Worm (Caenorhabditis elegans): ENCODE data around the gene C49H3.16.

The C49H3.16 gene

ce11 chrIV:7902221-7902904, 17.9 kb upstream of the C49H3.16 start, which contains the start of gene arp-11 (continued):
- TF ChIP-seq elt-3 (tag; optimal IDR thresholded peaks at IDR 0.05) (no peak), mdl-1 (tag; optimal IDR thresholded peaks at IDR 0.05) (no peak), fos-1 (tag; optimal IDR thresholded peaks at IDR 0.05) (peak; percentile 50), lin-11 (tag; optimal IDR thresholded peaks at IDR 0.05) (peak; percentile 51)

- TF ChIP-seq F13H6.1 (tag; optimal IDR thresholded peaks at IDR 0.05): peak; percentile 30
- TF ChIP-seq C34F6.9 (tag; optimal IDR thresholded peaks at IDR 0.05): peak; percentile 77
- no peak for TF ChIP-seq dmd-4 (tag; optimal IDR thresholded peaks at IDR 0.05)
- peak; percentile 64 for TF ChIP-seq sem-4 (tag; optimal IDR thresholded peaks at IDR 0.05)
- no peak for TF ChIP-seq ztf-11 (tag; optimal IDR thresholded peaks at IDR 0.05)
- TF ChIP-seq lin-11 (tag; optimal IDR thresholded peaks at IDR 0.05): peak; percentile 1
- TF ChIP-seq sma-9 (GFP tag; optimal IDR thresholded peaks at IDR 0.05): peak; percentile 29
- no peak for TF ChIP-seq sma-9 (tag; optimal IDR thresholded peaks at IDR 0.05)
- peak; percentile 52 for TF ChIP-seq unc-55 (GFP tag; optimal IDR thresholded peaks at IDR 0.05)
- TF ChIP-seq elt-3 (tag; optimal IDR thresholded peaks at IDR 0.05): no peak
- no peak for TF ChIP-seq crh-2 (tag; optimal IDR thresholded peaks at IDR 0.05)
- peak; percentile 74 for TF ChIP-seq nhr-129 (tag; optimal IDR thresholded peaks at IDR 0.05)
- no peak for TF ChIP-seq ceh-82 (tag; optimal IDR thresholded peaks at IDR 0.05)
- TF ChIP-seq lsy-2 (tag; optimal IDR thresholded peaks at IDR 0.05): peak; percentile 6 to 69
These were observed 16.9 kb upstream of the C49H3.16 start, which contains the start of gene C49H3.6 for ce11 chrIV:7903359-7903758. TSS of gene C49H3.6 (plus strand) at chrIV:7903738.

- TF ChIP-seq alr-1 (tag; optimal IDR thresholded peaks at IDR 0.05) (no peak), nhr-129 (tag; optimal IDR thresholded peaks at IDR 0.05) (no peak), gmeb-1 (tag; optimal IDR thresholded peaks at IDR 0.05) (no peak), sem-4 (tag; optimal IDR thresholded peaks at IDR 0.05) (no peak), ztf-1 (GFP tag; conservative IDR thresholded peaks at IDR 0.05) (no peak), nhr-237 (tag; optimal IDR thresholded peaks at IDR 0.05) (no peak), unc-62 (GFP tag; optimal IDR thresholded peaks at IDR 0.05) (no peak)
These were observed 13.6 kb upstream of the C49H3.16 start for ce11 chrIV:7906643-7907042.

- TF ChIP-seq C34F6.9 (tag; optimal IDR thresholded peaks at IDR 0.05): peak; percentile 42
- TF ChIP-seq lsy-2 (tag; optimal IDR thresholded peaks at IDR 0.05): peak in 1 of 2 experiments; percentile 57
- peak; percentile 31 for TF ChIP-seq unc-55 (GFP tag; optimal IDR thresholded peaks at IDR 0.05)
- no peak for TF ChIP-seq nhr-6 (tag; optimal IDR thresholded peaks at IDR 0.05)
- TF ChIP-seq ama-1 (optimal IDR thresholded peaks at IDR 0.05): peak; percentile 34
These were observed 10.6 kb upstream of the C49H3.16 start for ce11 chrIV:7909455-7910141.

- TF ChIP-seq C34F6.9 (tag; optimal IDR thresholded peaks at IDR 0.05): peak; percentile 72
- peak; percentile 3 for TF ChIP-seq nhr-25 (tag; optimal IDR thresholded peaks at IDR 0.05)
- peak; percentile 29 for TF ChIP-seq ama-1 (optimal IDR thresholded peaks at IDR 0.05)
- peak; percentile 16 for TF ChIP-seq ztf-4 (tag; optimal IDR thresholded peaks at IDR 0.05)
- TF ChIP-seq lsy-2 (tag; optimal IDR thresholded peaks at IDR 0.05): peak in 1 of 2 experiments; percentile 38
- no peak for TF ChIP-seq peb-1 (tag; optimal IDR thresholded peaks at IDR 0.05)
- TF ChIP-seq snpc-4 (tag; optimal IDR thresholded peaks at IDR 0.05): no peak
- TF ChIP-seq crh-2 (tag; optimal IDR thresholded peaks at IDR 0.05): peak; percentile 50
- TF ChIP-seq R02D3.7 (tag; optimal IDR thresholded peaks at IDR 0.05): no peak
- peak; percentile 41 for TF ChIP-seq unc-55 (GFP tag; optimal IDR thresholded peaks at IDR 0.05)
- peak; percentile 30 for TF ChIP-seq nhr-129 (tag; optimal IDR thresholded peaks at IDR 0.05)
- no peak for TF ChIP-seq nhr-237 (tag; optimal IDR thresholded peaks at IDR 0.05)
- no peak for TF ChIP-seq sem-4 (tag; optimal IDR thresholded peaks at IDR 0.05)
- peak; percentile 13 for TF ChIP-seq F13H6.1 (tag; optimal IDR thresholded peaks at IDR 0.05)
- peak; percentile 26 for TF ChIP-seq sma-9 (GFP tag; optimal IDR thresholded peaks at IDR 0.05)
- TF ChIP-seq sma-9 (tag; optimal IDR thresholded peaks at IDR 0.05): no peak
- no peak for TF ChIP-seq alr-1 (tag; optimal IDR thresholded peaks at IDR 0.05)
- TF ChIP-seq lin-13 (GFP tag; optimal IDR thresholded peaks at IDR 0.05): peak; percentile 22
- no peak for TF ChIP-seq lin-11 (tag; optimal IDR thresholded peaks at IDR 0.05)
- no peak for TF ChIP-seq lin-39 (tag; optimal IDR thresholded peaks at IDR 0.05)
These were observed 10.0 kb upstream of the C49H3.16 start, which contains the start of the genes npp-27 and ntl-4 for ce11 chrIV:7910197-7910735. TSS of gene npp-27 (minus strand) at chrIV:7910247. TSS of gene ntl-4 (plus strand) at chrIV:7910575.
